Worm (Caenorhabditis elegans) whole organism, L4/young adult: Measurements from ENCODE around the gene F55A11.8.

Experiments used
- W03F9.2 ChIP-seq: fragments of 150-350 bp; optimal IDR thresholded peaks from 2 replicates; lab custom pipeline; 2014; ENCODE audit warnings: missing biosample characterization, missing genetic modification characterization
- dao-5 ChIP-seq: sonication (generic microtip); optimal IDR thresholded peaks from 2 replicates; lab custom pipeline; 2016; ENCODE audit warnings: missing genotype, missing genetic modification characterization, moderate library complexity, missing compliant biosample characterization
- him-1 ChIP-seq: sonication (generic microtip); optimal IDR thresholded peaks from 2 replicates; lab custom pipeline; 2016; ENCODE audit warnings: missing genotype, missing genetic modification reagents, missing genetic modification characterization, missing compliant biosample characterization

DNA sequence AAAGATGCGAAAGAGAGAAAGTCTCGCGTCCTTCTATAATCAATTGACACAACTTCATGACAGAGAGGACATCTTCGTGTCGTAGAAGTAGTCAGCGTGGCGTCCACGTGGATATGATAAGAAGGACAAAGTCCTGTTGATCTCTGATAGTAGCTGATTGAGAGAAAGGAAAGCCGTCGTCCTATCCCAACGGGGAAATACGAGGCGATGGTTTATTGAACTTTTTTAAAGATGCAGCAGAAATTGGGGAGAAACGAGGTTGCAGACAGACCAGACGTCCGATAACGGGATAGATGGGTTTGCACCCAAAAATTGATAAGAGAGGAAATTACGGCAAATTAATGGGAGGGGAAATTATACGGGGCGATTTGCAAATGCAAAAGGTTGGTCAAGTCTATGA lies 14.5 kb downstream of the F55A11.8 start:
- TF ChIP-seq him-1 (tag; lab: Kevin White, UChicago) (no peak), W03F9.2 (no peak), dao-5 (tag; lab: Kevin White, UChicago) (no peak)
